Worm (Caenorhabditis elegans): Measurements from ENCODE around the gene rab-30.

- no peak for TF ChIP-seq med-1 (GFP tag; optimal IDR thresholded peaks at IDR 0.05; ENCODE audit: insufficient read depth)
- no peak for TF ChIP-seq flt-1 (GFP tag; IDR thresholded peaks at IDR 0.05)
Observed at ce11 chrIII:10537558-10537957, 22.8 kb upstream of the rab-30 start.

All from whole organism, midembryonic.